Worm (Caenorhabditis elegans) whole organism, young adult: Measurements from ENCODE around the gene VM106R.1.
A peak's percentile ranks its signal among the peaks of the same experiment; 100 is the strongest.

ENCODE experiments used
- B0019.2 ChIP-seq: fragments of 200-800 bp; sonication (Bioruptor generic); conservative IDR thresholded peaks from 2 replicates; pipeline ENCODE4 v1.3.6; 2022; ENCODE audit warnings: missing genetic modification reagents, missing genetic modification characterization, missing compliant biosample characterization
- F55B11.4 ChIP-seq: sonication (generic microtip); optimal IDR thresholded peaks from 2 replicates; lab custom pipeline; 2016; ENCODE audit warnings: missing compliant biosample characterization, missing genetic modification characterization, borderline replicate concordance; ENCODE audit not compliant: insufficient read depth
- F57C9.4 ChIP-seq: sonication (generic microtip); optimal IDR thresholded peaks from 2 replicates; lab custom pipeline; 2017; ENCODE audit warnings: mild to moderate bottlenecking, missing genetic modification characterization, missing compliant biosample characterization
- Y79H2A.3 ChIP-seq: fragments of 200-800 bp; sonication (Bioruptor generic); conservative IDR thresholded peaks from 2 replicates; pipeline ENCODE4 v1.3.6; 2022; ENCODE audit warnings: missing genetic modification reagents, missing genetic modification characterization, missing compliant biosample characterization
- atf-7 ChIP-seq: sonication (generic microtip); optimal IDR thresholded peaks from 2 replicates; lab custom pipeline; 2017; ENCODE audit warnings: mild to moderate bottlenecking, missing genetic modification characterization, missing compliant biosample characterization
- attf-3 ChIP-seq: fragments of 200-800 bp; sonication (Bioruptor generic); conservative IDR thresholded peaks from 2 replicates; pipeline ENCODE4 v1.3.6; 2022; ENCODE audit warnings: missing genetic modification reagents, missing genetic modification characterization, missing compliant biosample characterization
- attf-5 ChIP-seq: fragments of 200-800 bp; sonication (Bioruptor generic); optimal IDR thresholded peaks from 2 replicates; lab custom pipeline; 2018; ENCODE audit warnings: mild to moderate bottlenecking, missing genetic modification characterization, missing compliant biosample characterization
- cebp-1 ChIP-seq, 2 experiments: fragments of 200-800 bp in 1 of 2; sonication (Bioruptor generic) in 1 of 2; sonication (generic microtip) in 1 of 2; IDR thresholded peaks in 1 of 2; optimal IDR thresholded peaks in 1 of 2; 2 replicates each; pipeline versions ENCODE4 v1.3.6 to Lab custom; 2017 to 2022; ENCODE audit warnings: missing compliant biosample characterization in 2 of 2, missing genetic modification characterization in 2 of 2, mild to moderate bottlenecking in 1 of 2, missing genetic modification reagents in 1 of 2, moderate library complexity in 1 of 2
- ceh-58 ChIP-seq: fragments of 200-800 bp; sonication (Bioruptor generic); IDR thresholded peaks from 2 replicates; pipeline ENCODE4 v1.3.6; 2022; ENCODE audit warnings: missing genetic modification characterization, missing compliant biosample characterization
- ceh-79 ChIP-seq: sonication (generic microtip); optimal IDR thresholded peaks from 2 replicates; lab custom pipeline; 2017; ENCODE audit warnings: mild to moderate bottlenecking, missing genetic modification characterization, missing compliant biosample characterization
- ceh-91 ChIP-seq: fragments of 200-800 bp; sonication (Bioruptor generic); IDR thresholded peaks from 2 replicates; pipeline ENCODE4 v1.3.6; 2022; ENCODE audit warnings: missing genetic modification reagents, missing genetic modification characterization, missing compliant biosample characterization
- chd-7 ChIP-seq: sonication (generic microtip); optimal IDR thresholded peaks from 2 replicates; lab custom pipeline; 2016; ENCODE audit warnings: mild to moderate bottlenecking, missing genetic modification characterization, moderate library complexity, missing compliant biosample characterization
- dox-1 ChIP-seq: fragments of 200-800 bp; sonication (Bioruptor generic); IDR thresholded peaks from 2 replicates; pipeline ENCODE4 v1.3.6; 2022; ENCODE audit warnings: missing genetic modification reagents, missing genetic modification characterization, missing compliant biosample characterization
- dpl-1 ChIP-seq: fragments of 150-350 bp; optimal IDR thresholded peaks from 2 replicates; lab custom pipeline; 2014; ENCODE audit warnings: missing biosample characterization, missing genetic modification reagents, missing genetic modification characterization
- egl-18 ChIP-seq: fragments of 200-800 bp; sonication (Bioruptor generic); IDR thresholded peaks from 2 replicates; pipeline ENCODE4 v1.3.6; 2022; ENCODE audit warnings: missing genetic modification reagents, missing genetic modification characterization, missing compliant biosample characterization
- hmg-1.2 ChIP-seq: fragments of 200-800 bp; sonication (Bioruptor generic); IDR thresholded peaks from 2 replicates; pipeline ENCODE4 v1.3.6; 2022; ENCODE audit warnings: missing genetic modification reagents, missing genetic modification characterization, missing compliant biosample characterization
- hmg-20 ChIP-seq: fragments of 200-800 bp; sonication (Bioruptor generic); IDR thresholded peaks from 2 replicates; pipeline ENCODE4 v1.3.6; 2022; ENCODE audit warnings: missing genetic modification reagents, missing genetic modification characterization, missing compliant biosample characterization
- hsf-1 ChIP-seq: fragments of 200-800 bp; sonication (Bioruptor generic); IDR thresholded peaks from 2 replicates; pipeline ENCODE4 v1.3.6; 2022; ENCODE audit warnings: missing genetic modification reagents, missing genetic modification characterization, missing compliant biosample characterization
- let-607 ChIP-seq, 2 experiments: fragments of 200-800 bp in 1 of 2; sonication (Bioruptor generic) in 1 of 2; sonication (generic microtip) in 1 of 2; optimal IDR thresholded peaks; 2 replicates each; lab custom pipeline; 2016 to 2018; ENCODE audit warnings: mild to moderate bottlenecking in 2 of 2, missing compliant biosample characterization in 2 of 2, missing genetic modification characterization in 2 of 2, moderate library complexity in 2 of 2, missing genotype in 1 of 2
- lin-40 ChIP-seq: sonication (generic microtip); optimal IDR thresholded peaks from 2 replicates; lab custom pipeline; 2016; ENCODE audit warnings: missing genetic modification characterization, mild to moderate bottlenecking, missing compliant biosample characterization, missing genotype, missing genetic modification reagents
- madf-10 ChIP-seq: sonication (generic microtip); optimal IDR thresholded peaks from 2 replicates; lab custom pipeline; 2016; ENCODE audit warnings: mild to moderate bottlenecking, missing genetic modification characterization, missing compliant biosample characterization
- madf-8 ChIP-seq: fragments of 200-800 bp; sonication (Bioruptor generic); conservative IDR thresholded peaks from 2 replicates; pipeline ENCODE4 v1.3.6; 2022; ENCODE audit warnings: missing genetic modification reagents, missing genetic modification characterization, missing compliant biosample characterization
- nfyb-1 ChIP-seq: fragments of 200-800 bp; sonication (Bioruptor generic); IDR thresholded peaks from 2 replicates; pipeline ENCODE4 v1.3.6; 2022; ENCODE audit warnings: missing genetic modification reagents, missing genetic modification characterization, missing compliant biosample characterization
- nhr-27 ChIP-seq: fragments of 200-800 bp; sonication (Bioruptor generic); optimal IDR thresholded peaks from 2 replicates; lab custom pipeline; 2018; ENCODE audit warnings: mild to moderate bottlenecking, missing genetic modification characterization, moderate library complexity, missing compliant biosample characterization
- nhr-80 ChIP-seq: sonication (generic microtip); optimal IDR thresholded peaks from 2 replicates; lab custom pipeline; 2016; ENCODE audit warnings: missing genetic modification characterization, missing compliant biosample characterization
- nhr-90 ChIP-seq: sonication (generic microtip); optimal IDR thresholded peaks from 2 replicates; lab custom pipeline; 2016; ENCODE audit warnings: missing genotype, mild to moderate bottlenecking, missing genetic modification characterization, missing compliant biosample characterization
- pha-4 ChIP-seq: fragments of 150-350 bp; sonication (generic microtip); optimal IDR thresholded peaks from 2 replicates; lab custom pipeline; 2014; ENCODE audit warnings: missing biosample characterization, missing genetic modification reagents, missing genetic modification characterization
- rec-8 ChIP-seq, 2 experiments: sonication (generic microtip); optimal IDR thresholded peaks; 2 replicates each; lab custom pipeline; 2016; ENCODE audit warnings: mild to moderate bottlenecking in 2 of 2, missing genetic modification characterization in 2 of 2, missing genetic modification reagents in 2 of 2, missing genotype in 2 of 2, missing biosample characterization in 1 of 2, missing compliant biosample characterization in 1 of 2, moderate library complexity in 1 of 2
- sea-2 ChIP-seq: fragments of 200-800 bp; sonication (Bioruptor generic); IDR thresholded peaks from 2 replicates; pipeline ENCODE4 v1.3.6; 2022; ENCODE audit warnings: missing genetic modification characterization, missing compliant biosample characterization
- snpc-3.4 ChIP-seq: sonication (generic microtip); optimal IDR thresholded peaks from 2 replicates; lab custom pipeline; 2017; ENCODE audit warnings: missing genetic modification characterization, mild to moderate bottlenecking, missing compliant biosample characterization, antibody characterized with exemption, moderate library complexity, missing genotype, missing genetic modification reagents
- somi-1 ChIP-seq: fragments of 200-800 bp; sonication (Bioruptor generic); optimal IDR thresholded peaks from 2 replicates; lab custom pipeline; 2018; ENCODE audit warnings: mild to moderate bottlenecking, missing genetic modification characterization, missing compliant biosample characterization
- unc-130 ChIP-seq: sonication (generic microtip); optimal IDR thresholded peaks from 2 replicates; lab custom pipeline; 2016; ENCODE audit warnings: missing genetic modification reagents, missing genetic modification characterization, missing compliant biosample characterization
- unc-62 ChIP-seq: fragments of 150-350 bp; optimal IDR thresholded peaks from 2 replicates; lab custom pipeline; 2014; ENCODE audit warnings: missing biosample characterization, missing genetic modification reagents, missing genetic modification characterization
- zfh-2 ChIP-seq: fragments of 200-800 bp; sonication (Bioruptor generic); conservative IDR thresholded peaks from 2 replicates; pipeline ENCODE4 v1.3.6; 2022; ENCODE audit warnings: missing genetic modification reagents, missing genetic modification characterization, missing compliant biosample characterization
- ztf-25 ChIP-seq: fragments of 200-800 bp; sonication (Bioruptor generic); IDR thresholded peaks from 2 replicates; pipeline ENCODE4 v1.3.6; 2022; ENCODE audit warnings: missing genetic modification reagents, missing genetic modification characterization, missing compliant biosample characterization
- ztf-6 ChIP-seq: fragments of 200-800 bp; sonication (Bioruptor generic); IDR thresholded peaks from 2 replicates; pipeline ENCODE4 v1.3.6; 2022; ENCODE audit warnings: missing genetic modification reagents, missing genetic modification characterization, missing compliant biosample characterization

Gene VM106R.1

ce11 chrII:10861723-10862486 is 32.9 kb upstream of the VM106R.1 start:
- TF ChIP-seq zfh-2 (GFP tag; lab: Robert Waterston, UW): no peak
- TF ChIP-seq hmg-1.2 (GFP tag; lab: Robert Waterston, UW): peak; percentile 16; the same call in 1 of the 2 replicates
- TF ChIP-seq atf-7 (tag; lab: Kevin White, UChicago): peak; percentile 28
- no peak for TF ChIP-seq rec-8 (tag; optimal IDR thresholded peaks at IDR 0.05; lab: Kevin White, UChicago)
- no peak for TF ChIP-seq hmg-20 (GFP tag; lab: Robert Waterston, UW)
- 0 out of 2 replicates have a peak, but pooled peaks have one; percentile 19 for TF ChIP-seq hsf-1 (GFP tag; lab: Robert Waterston, UW)
- no peak for TF ChIP-seq ceh-79 (tag; lab: Kevin White, UChicago)
- TF ChIP-seq unc-62 (GFP tag; lab: Kevin White, UChicago): no peak
- TF ChIP-seq cebp-1 (GFP tag; IDR thresholded peaks at IDR 0.05; lab: Robert Waterston, UW): no peak
- TF ChIP-seq cebp-1 (tag; optimal IDR thresholded peaks at IDR 0.05; lab: Kevin White, UChicago): peak; percentile 50
- no peak for TF ChIP-seq snpc-3.4 (tag; lab: Kevin White, UChicago)
- TF ChIP-seq attf-3: 0 out of 2 replicates have a peak, but pooled peaks have one; percentile 24
- TF ChIP-seq ceh-91 (GFP tag; lab: Robert Waterston, UW): no peak
- no peak for TF ChIP-seq egl-18 (GFP tag; lab: Robert Waterston, UW)
- TF ChIP-seq dpl-1 (GFP tag; lab: Kevin White, UChicago): no peak
- TF ChIP-seq let-607 (tag; optimal IDR thresholded peaks at IDR 0.05; lab: Kevin White, UChicago): peak in 1 of 2 experiments; percentile 80
- TF ChIP-seq lin-40: peak; percentile 10
- peak; percentile 13 for TF ChIP-seq chd-7 (tag; lab: Kevin White, UChicago)
- TF ChIP-seq F57C9.4: no peak
- no peak for TF ChIP-seq B0019.2 (GFP tag; lab: Robert Waterston, UW)
- no peak for TF ChIP-seq ztf-6

- TF ChIP-seq nfyb-1 (peak; percentile 80), madf-8 (GFP tag; lab: Robert Waterston, UW) (no peak)
Measured at ce11 chrII:10861305-10861704, 32.3 kb upstream of the VM106R.1 start.

ce11 chrII:10860840-10861239 is 31.9 kb upstream of the VM106R.1 start, which contains the start of gene M106.3:
TSS of gene M106.3 (minus strand) at chrII:10860909.
- no peak for TF ChIP-seq pha-4
- TF ChIP-seq ztf-25 (GFP tag; lab: Robert Waterston, UW): no peak
- TF ChIP-seq dox-1 (GFP tag; lab: Robert Waterston, UW): peak; percentile 61; the same call in 1 of the 2 replicates
- peak; percentile 94 for TF ChIP-seq nhr-80 (tag; lab: Kevin White, UChicago)
- no peak for TF ChIP-seq madf-10 (tag; lab: Kevin White, UChicago)
- no peak for TF ChIP-seq ceh-91 (GFP tag; lab: Robert Waterston, UW)
- no peak for TF ChIP-seq ceh-79 (tag; lab: Kevin White, UChicago)
- TF ChIP-seq F55B11.4 (tag; lab: Kevin White, UChicago): no peak
- TF ChIP-seq nhr-27 (tag; lab: Kevin White, UChicago): no peak
- TF ChIP-seq somi-1 (GFP tag; lab: Kevin White, UChicago): no peak
- TF ChIP-seq attf-5 (GFP tag; lab: Kevin White, UChicago): peak; percentile 7
- TF ChIP-seq cebp-1 (GFP tag; IDR thresholded peaks at IDR 0.05; lab: Robert Waterston, UW): no peak
- peak; percentile 41 for TF ChIP-seq cebp-1 (tag; optimal IDR thresholded peaks at IDR 0.05; lab: Kevin White, UChicago)
- TF ChIP-seq atf-7 (tag; lab: Kevin White, UChicago): peak; percentile 11
- TF ChIP-seq unc-130 (GFP tag; lab: Kevin White, UChicago): no peak
- TF ChIP-seq unc-62 (GFP tag; lab: Kevin White, UChicago): no peak
- no peak for TF ChIP-seq B0019.2 (GFP tag; lab: Robert Waterston, UW)
- TF ChIP-seq ceh-58 (GFP tag; lab: Robert Waterston, UW): no peak
- TF ChIP-seq Y79H2A.3 (GFP tag; lab: Robert Waterston, UW): no peak
- no peak for TF ChIP-seq sea-2 (GFP tag; lab: Robert Waterston, UW)
- TF ChIP-seq nhr-90 (tag; lab: Kevin White, UChicago): no peak
